Fruit fly (Drosophila melanogaster): ENCODE measurements around the gene CG32354.

DNA sequence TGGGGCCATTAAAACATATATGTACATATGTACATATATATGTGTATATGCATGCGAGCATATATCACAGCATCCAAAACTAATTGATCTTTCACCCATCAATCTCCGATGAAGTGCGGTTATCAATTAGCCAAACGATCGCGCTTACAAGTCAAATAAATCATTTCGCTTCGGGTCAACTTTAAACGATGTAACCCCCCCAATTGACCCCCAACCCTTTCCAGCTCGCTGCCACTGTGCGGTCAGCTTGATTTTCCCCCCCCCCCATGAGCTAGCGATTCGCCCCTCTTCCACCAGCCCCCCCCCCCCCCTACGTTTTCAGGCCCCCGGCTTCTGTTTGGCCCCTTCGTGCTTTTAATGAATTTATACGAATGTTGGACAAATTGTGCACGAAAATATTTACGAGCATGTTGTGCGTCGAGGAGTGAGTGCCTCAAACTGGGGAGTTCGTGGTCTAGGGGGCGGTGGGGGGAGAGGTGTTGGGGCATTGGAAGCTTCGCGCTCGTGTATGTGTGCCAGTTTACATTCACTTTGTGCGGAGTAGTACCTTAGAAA lies 2.3 kb downstream of the CG32354 start:
- TF ChIP-seq CG13204 (GFP tag; optimal IDR thresholded peaks at IDR 0.05) = no peak
- TF ChIP-seq CG14655 (GFP tag; optimal IDR thresholded peaks at IDR 0.05) = no peak
- no peak for TF ChIP-seq fd96Ca (GFP tag; IDR thresholded peaks at IDR 0.05)
- no peak for TF ChIP-seq Snoo (tag; optimal IDR thresholded peaks at IDR 0.05)
- TF ChIP-seq CG15710 (tag; optimal IDR thresholded peaks at IDR 0.05) = no peak
- TF ChIP-seq EcR (GFP tag; optimal IDR thresholded peaks at IDR 0.05) = no peak

All from whole organism, pupa.